Worm (Caenorhabditis elegans): ENCODE data around the gene C18B12.4.

Gene C18B12.4

DNA sequence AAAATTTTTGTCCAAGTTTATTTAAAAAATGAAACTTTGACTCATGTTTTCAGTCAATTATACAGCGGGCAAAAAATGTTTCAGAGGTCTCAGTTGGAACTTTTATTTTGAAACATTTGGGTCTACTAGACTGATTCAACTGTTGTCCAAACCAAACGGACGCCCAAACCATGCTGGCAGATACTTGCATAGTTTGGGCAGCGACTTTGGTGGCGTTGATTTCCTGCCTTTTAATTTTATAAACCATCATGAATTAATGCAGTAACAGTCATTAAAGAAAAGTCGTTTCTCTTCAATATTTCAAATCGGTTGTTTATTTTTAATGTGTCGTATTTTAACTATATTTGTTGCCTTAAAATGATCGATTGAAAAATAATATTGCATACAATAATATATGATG lies 4.1 kb downstream of the C18B12.4 start:
- TF ChIP-seq lsy-2 (tag; optimal IDR thresholded peaks at IDR 0.05) (no peak), elt-1 (tag; optimal IDR thresholded peaks at IDR 0.05; ENCODE audit: borderline replicate concordance, insufficient read depth) (no peak), ceh-43 (GFP tag; optimal IDR thresholded peaks at IDR 0.05) (no peak), sptf-1 (tag; optimal IDR thresholded peaks at IDR 0.05) (no peak), hlh-1 (tag; optimal IDR thresholded peaks at IDR 0.05) (no peak), ztf-11 (tag; optimal IDR thresholded peaks at IDR 0.05) (no peak), cnd-1 (tag; optimal IDR thresholded peaks at IDR 0.05) (no peak), sem-2 (GFP tag; optimal IDR thresholded peaks at IDR 0.05) (no peak), ceh-83 (GFP tag; optimal IDR thresholded peaks at IDR 0.05) (no peak)

DNA sequence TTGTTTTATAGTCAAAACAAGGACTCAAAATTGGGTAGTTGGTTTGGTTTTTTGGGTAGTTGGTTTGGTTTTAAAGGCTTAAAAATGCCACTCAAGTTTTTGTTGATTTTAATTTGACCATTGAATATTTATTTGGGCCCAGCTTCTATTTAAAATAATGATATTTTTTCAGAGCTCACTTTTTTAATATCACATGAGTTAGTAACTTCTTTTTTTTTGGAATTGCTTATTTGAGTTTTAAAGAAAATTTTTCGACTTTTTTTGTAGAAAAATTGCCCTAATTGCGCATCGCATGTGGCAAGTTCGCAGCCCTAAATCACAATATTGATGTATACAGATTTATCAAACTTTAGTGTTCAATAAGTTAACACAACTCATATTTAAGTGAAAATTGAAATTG lies 4.7 kb downstream of the C18B12.4 start:
- TF ChIP-seq flh-1 (GFP tag; optimal IDR thresholded peaks at IDR 0.05) (no peak), ceh-43 (GFP tag; optimal IDR thresholded peaks at IDR 0.05) (no peak), mab-5 (tag; optimal IDR thresholded peaks at IDR 0.05) (no peak), pha-4 (tag; optimal IDR thresholded peaks at IDR 0.05) (no peak), nhr-12 (tag; optimal IDR thresholded peaks at IDR 0.05) (no peak), unc-39 (tag; optimal IDR thresholded peaks at IDR 0.05) (no peak), ham-2 (GFP tag; optimal IDR thresholded peaks at IDR 0.05) (no peak), lin-32 (GFP tag; optimal IDR thresholded peaks at IDR 0.05) (no peak), unc-62 (GFP tag; optimal IDR thresholded peaks at IDR 0.05) (no peak), snpc-4 (tag; optimal IDR thresholded peaks at IDR 0.05) (no peak), sptf-1 (tag; optimal IDR thresholded peaks at IDR 0.05) (no peak), drap-1 (GFP tag; optimal IDR thresholded peaks at IDR 0.05) (no peak)

DNA sequence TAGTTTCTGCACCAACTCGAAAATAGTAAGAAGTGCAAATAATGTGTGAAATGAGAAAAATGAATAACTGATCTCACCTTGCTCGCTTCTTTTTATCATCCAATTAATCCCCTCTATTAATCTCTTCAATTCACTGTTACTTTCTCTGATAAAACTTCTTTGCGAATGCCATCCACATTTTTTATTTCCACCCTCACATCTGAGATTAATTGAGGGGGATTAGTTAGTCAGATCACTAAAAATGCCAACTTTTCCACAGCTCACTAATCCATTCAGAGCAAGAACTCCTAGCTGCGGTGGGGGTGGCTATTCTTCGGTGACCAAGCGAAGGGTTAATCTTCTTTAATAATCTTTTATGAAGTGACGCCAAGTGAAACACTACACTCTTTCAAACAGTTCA lies 5.6 kb downstream of the C18B12.4 start, which contains the start of gene dsc-1:
Gene dsc-1, minus strand, starts transcription at position 46 of the 400 bp plus-strand sequence.
- TF ChIP-seq tbx-8 (GFP tag; optimal IDR thresholded peaks at IDR 0.05) (no peak), ztf-11 (tag; optimal IDR thresholded peaks at IDR 0.05) (no peak), elt-1 (tag; optimal IDR thresholded peaks at IDR 0.05; ENCODE audit: borderline replicate concordance, insufficient read depth) (no peak), mls-2 (tag; optimal IDR thresholded peaks at IDR 0.05) (no peak), flh-1 (GFP tag; optimal IDR thresholded peaks at IDR 0.05) (no peak), nhr-76 (tag; optimal IDR thresholded peaks at IDR 0.05) (no peak), M03D4.4 (tag; optimal IDR thresholded peaks at IDR 0.05) (no peak), hlh-1 (tag; optimal IDR thresholded peaks at IDR 0.05) (no peak), nhr-2 (tag; optimal IDR thresholded peaks at IDR 0.05) (no peak), nhr-28 (tag; optimal IDR thresholded peaks at IDR 0.05) (no peak), elt-3 (tag; optimal IDR thresholded peaks at IDR 0.05) (no peak)

DNA sequence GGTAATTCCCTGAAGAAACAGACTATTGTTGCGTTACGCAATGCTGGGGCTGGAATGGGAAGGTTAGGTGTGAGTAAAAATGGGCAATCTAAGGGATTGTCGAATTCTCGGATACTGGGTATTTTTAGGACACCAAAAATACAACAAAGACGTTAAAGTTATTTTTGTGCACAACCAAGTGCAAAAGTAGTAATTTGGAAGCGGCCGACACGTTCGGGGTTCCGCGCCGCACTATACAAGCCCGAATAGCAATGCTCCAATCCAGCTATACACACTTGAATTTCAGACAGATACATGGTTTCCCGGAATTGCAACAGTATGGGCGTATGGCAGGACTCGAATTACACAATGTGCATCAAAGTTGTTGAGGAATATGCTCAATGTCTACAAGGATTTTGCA lies 12.4 kb downstream of the C18B12.4 start:
- TF ChIP-seq M03D4.4 (tag; optimal IDR thresholded peaks at IDR 0.05) (no peak), nhr-28 (tag; optimal IDR thresholded peaks at IDR 0.05) (no peak)

DNA sequence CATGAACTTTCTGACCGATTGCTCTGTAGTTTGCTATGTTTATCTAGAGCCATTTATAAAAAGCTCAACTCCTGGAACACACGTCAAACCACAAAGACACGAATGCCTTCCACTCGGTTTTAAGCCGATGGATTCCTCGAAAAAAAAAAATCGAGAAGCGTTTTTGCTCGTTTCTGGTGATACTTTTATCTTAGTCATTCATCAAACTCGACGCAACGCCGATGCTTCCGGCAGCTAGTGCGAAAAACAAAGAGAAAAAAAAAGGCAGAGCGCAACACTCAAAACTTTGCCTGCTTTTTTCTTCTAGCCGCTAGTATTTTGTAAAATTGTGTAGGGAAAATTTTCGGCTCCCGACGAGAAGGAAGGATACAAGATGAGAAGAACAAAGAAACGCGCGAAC lies 12.8 kb downstream of the C18B12.4 start:
- no peak for TF ChIP-seq bed-3 (GFP tag; optimal IDR thresholded peaks at IDR 0.05)
- TF ChIP-seq sptf-1 (tag; optimal IDR thresholded peaks at IDR 0.05): no peak
- no peak for TF ChIP-seq drap-1 (GFP tag; optimal IDR thresholded peaks at IDR 0.05)
- no peak for TF ChIP-seq hlh-1 (tag; optimal IDR thresholded peaks at IDR 0.05)
- TF ChIP-seq nhr-2 (tag; optimal IDR thresholded peaks at IDR 0.05): no peak
- no peak for TF ChIP-seq pha-4 (tag; optimal IDR thresholded peaks at IDR 0.05)
- no peak for TF ChIP-seq nhr-237 (tag; optimal IDR thresholded peaks at IDR 0.05)
- no peak for TF ChIP-seq unc-62 (GFP tag; optimal IDR thresholded peaks at IDR 0.05)
- TF ChIP-seq ztf-11 (tag; optimal IDR thresholded peaks at IDR 0.05): no peak
- no peak for TF ChIP-seq lsy-2 (tag; optimal IDR thresholded peaks at IDR 0.05)
- TF ChIP-seq ceh-83 (GFP tag; optimal IDR thresholded peaks at IDR 0.05): no peak
- no peak for TF ChIP-seq flh-1 (GFP tag; optimal IDR thresholded peaks at IDR 0.05)
- TF ChIP-seq mep-1 (tag; optimal IDR thresholded peaks at IDR 0.05): no peak
- TF ChIP-seq lin-13 (tag; optimal IDR thresholded peaks at IDR 0.05): no peak
- no peak for TF ChIP-seq snpc-4 (tag; optimal IDR thresholded peaks at IDR 0.05)
- no peak for TF ChIP-seq lin-32 (GFP tag; optimal IDR thresholded peaks at IDR 0.05)

DNA sequence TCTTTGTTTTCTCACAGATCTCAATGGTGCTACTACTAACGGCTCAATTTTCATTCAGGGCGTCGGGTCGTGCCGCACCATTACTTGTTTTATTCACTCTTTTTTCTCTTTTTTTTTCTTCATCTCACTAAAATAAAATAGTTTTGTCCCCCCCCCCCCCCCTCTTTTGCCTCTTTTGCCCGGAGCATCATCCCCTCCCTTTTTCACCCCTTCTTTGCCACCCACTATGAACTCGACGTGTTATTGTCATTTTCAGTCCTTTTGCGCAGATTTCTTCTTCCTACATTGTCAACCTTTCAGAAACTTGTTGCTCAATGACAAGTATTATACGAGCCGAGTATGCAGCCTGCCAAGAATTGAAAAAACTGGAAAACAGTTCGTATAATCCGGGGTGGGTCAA lies 14.4 kb downstream of the C18B12.4 start, which contains the start of gene seb-3:
Gene seb-3, plus strand, starts transcription at position 301 of the 400 bp plus-strand sequence.
- TF ChIP-seq mab-5 (tag; optimal IDR thresholded peaks at IDR 0.05): no peak
- TF ChIP-seq bed-3 (GFP tag; optimal IDR thresholded peaks at IDR 0.05): no peak
- no peak for TF ChIP-seq sptf-1 (tag; optimal IDR thresholded peaks at IDR 0.05)
- TF ChIP-seq pha-4 (tag; optimal IDR thresholded peaks at IDR 0.05): no peak
- TF ChIP-seq nhr-28 (tag; optimal IDR thresholded peaks at IDR 0.05): no peak
- no peak for TF ChIP-seq M03D4.4 (tag; optimal IDR thresholded peaks at IDR 0.05)
- TF ChIP-seq elt-1 (tag; optimal IDR thresholded peaks at IDR 0.05; ENCODE audit: borderline replicate concordance, insufficient read depth): no peak
- TF ChIP-seq ham-2 (GFP tag; optimal IDR thresholded peaks at IDR 0.05): no peak
- no peak for TF ChIP-seq nhr-12 (tag; optimal IDR thresholded peaks at IDR 0.05)
- no peak for TF ChIP-seq unc-62 (GFP tag; optimal IDR thresholded peaks at IDR 0.05)
- TF ChIP-seq nhr-237 (tag; optimal IDR thresholded peaks at IDR 0.05): no peak
- no peak for TF ChIP-seq unc-120 (tag; optimal IDR thresholded peaks at IDR 0.05; ENCODE audit: poor library complexity, severe bottlenecking)
- no peak for TF ChIP-seq mep-1 (tag; optimal IDR thresholded peaks at IDR 0.05)
- no peak for TF ChIP-seq nhr-76 (tag; optimal IDR thresholded peaks at IDR 0.05)
- no peak for TF ChIP-seq lin-13 (tag; optimal IDR thresholded peaks at IDR 0.05)
- no peak for TF ChIP-seq sem-2 (GFP tag; optimal IDR thresholded peaks at IDR 0.05)
- no peak for TF ChIP-seq drap-1 (GFP tag; optimal IDR thresholded peaks at IDR 0.05)

Measured in whole organism, mixed stage, embryonic.